Fruit fly (Drosophila melanogaster) whole organism, pupa: Measurements from ENCODE around the gene CG7231.
"Not testable (repeated sequence)": the region's sequence is repeated elsewhere in the genome, so short reads cannot be mapped to it uniquely, and the experiment has no call there.

Experiments used
- CG10348 ChIP-seq: fragments of 200-800 bp; sonication (Bioruptor generic); IDR thresholded peaks from 2 replicates; pipeline ENCODE4 v1.3.6; 2022; ENCODE audit warnings: missing biosample characterization, missing genetic modification characterization
- CG12605 ChIP-seq: fragments of 200-800 bp; sonication (Bioruptor generic); IDR thresholded peaks from 2 replicates; pipeline ENCODE4 v1.3.6; 2022; ENCODE audit warnings: missing biosample characterization, missing genetic modification characterization
- CG13204 ChIP-seq: fragments of 200-800 bp; sonication (Bioruptor generic); optimal IDR thresholded peaks from 2 replicates; lab custom pipeline; 2018; ENCODE audit warnings: missing biosample characterization, mild to moderate bottlenecking, missing genetic modification characterization, moderate library complexity
- CG14655 ChIP-seq: fragments of 200-800 bp; sonication (Bioruptor generic); optimal IDR thresholded peaks from 3 replicates; lab custom pipeline; 2017; ENCODE audit warnings: mild to moderate bottlenecking, missing biosample characterization, missing genetic modification reagents, missing genetic modification characterization
- CG15710 ChIP-seq: fragments of 200-800 bp; sonication (Bioruptor generic); optimal IDR thresholded peaks from 2 replicates; lab custom pipeline; 2018; ENCODE audit warnings: missing biosample characterization, mild to moderate bottlenecking, missing genetic modification characterization, moderate library complexity
- CG17806 ChIP-seq: fragments of 200-800 bp; sonication (Bioruptor generic); optimal IDR thresholded peaks from 2 replicates; lab custom pipeline; 2018; ENCODE audit warnings: missing biosample characterization, mild to moderate bottlenecking, missing genetic modification characterization, moderate library complexity
- CG32121 ChIP-seq: fragments of 200-800 bp; sonication (Bioruptor generic); IDR thresholded peaks from 2 replicates; pipeline ENCODE4 v1.3.6; 2022; ENCODE audit warnings: missing biosample characterization, missing genetic modification characterization
- CG34367 ChIP-seq: fragments of 200-800 bp; sonication (Bioruptor generic); optimal IDR thresholded peaks from 2 replicates; lab custom pipeline; 2018; ENCODE audit warnings: missing biosample characterization, mild to moderate bottlenecking, missing genetic modification characterization
- CG4496 ChIP-seq: fragments of 200-800 bp; sonication (Bioruptor generic); IDR thresholded peaks from 3 replicates; pipeline ENCODE4 v1.3.6; 2022; ENCODE audit warnings: missing biosample characterization, missing genetic modification characterization
- CG8159 ChIP-seq: fragments of 200-800 bp; sonication (Bioruptor generic); optimal IDR thresholded peaks from 3 replicates; lab custom pipeline; 2018; ENCODE audit warnings: missing biosample characterization, mild to moderate bottlenecking, missing genetic modification characterization, moderate library complexity
- CG8301 ChIP-seq: fragments of 200-800 bp; sonication (Bioruptor generic); optimal IDR thresholded peaks from 2 replicates; lab custom pipeline; 2018; ENCODE audit warnings: missing biosample characterization, mild to moderate bottlenecking, missing genetic modification characterization
- CG9948 ChIP-seq: fragments of 200-800 bp; sonication (Bioruptor generic); optimal IDR thresholded peaks from 2 replicates; lab custom pipeline; 2018; ENCODE audit warnings: missing biosample characterization, mild to moderate bottlenecking, missing genetic modification characterization, moderate library complexity
- D1 ChIP-seq: fragments of 200-800 bp; sonication (Bioruptor generic); optimal IDR thresholded peaks from 2 replicates; lab custom pipeline; 2018; ENCODE audit warnings: missing biosample characterization, mild to moderate bottlenecking, missing genetic modification characterization, moderate library complexity
- EcR ChIP-seq: fragments of 200-800 bp; sonication (Bioruptor generic); optimal IDR thresholded peaks from 3 replicates; lab custom pipeline; 2019; ENCODE audit warnings: missing biosample characterization, missing genetic modification characterization, mild to moderate bottlenecking, moderate library complexity, missing genetic modification reagents
- Ets98B ChIP-seq: fragments of 200-800 bp; sonication (Bioruptor generic); IDR thresholded peaks from 2 replicates; pipeline ENCODE4 v1.3.6; 2022; ENCODE audit warnings: missing biosample characterization, missing genetic modification characterization
- Pif1A ChIP-seq: fragments of 200-800 bp; sonication (Bioruptor generic); optimal IDR thresholded peaks from 3 replicates; lab custom pipeline; 2016; ENCODE audit warnings: missing biosample characterization, missing genetic modification characterization
- Pif1B ChIP-seq: fragments of 200-800 bp; sonication (Bioruptor generic); optimal IDR thresholded peaks from 3 replicates; lab custom pipeline; 2016; ENCODE audit warnings: missing biosample characterization, missing genetic modification characterization
- Snoo ChIP-seq: fragments of 200-800 bp; sonication (Bioruptor generic); optimal IDR thresholded peaks from 3 replicates; lab custom pipeline; 2017; ENCODE audit warnings: missing biosample characterization, mild to moderate bottlenecking, missing genetic modification characterization, inconsistent platforms
- fd96Ca ChIP-seq: fragments of 200-800 bp; sonication (Bioruptor generic); IDR thresholded peaks from 3 replicates; pipeline ENCODE4 v1.3.6; 2022; ENCODE audit warnings: missing biosample characterization, missing genetic modification characterization
- gl ChIP-seq: fragments of 200-800 bp; sonication (Bioruptor generic); optimal IDR thresholded peaks from 2 replicates; lab custom pipeline; 2018; ENCODE audit warnings: missing biosample characterization, mild to moderate bottlenecking, missing genetic modification characterization
- rn ChIP-seq: fragments of 200-800 bp; sonication (Bioruptor generic); IDR thresholded peaks from 2 replicates; pipeline ENCODE4 v1.3.6; 2022; ENCODE audit warnings: missing biosample characterization, missing genetic modification characterization

Gene CG7231

DNA sequence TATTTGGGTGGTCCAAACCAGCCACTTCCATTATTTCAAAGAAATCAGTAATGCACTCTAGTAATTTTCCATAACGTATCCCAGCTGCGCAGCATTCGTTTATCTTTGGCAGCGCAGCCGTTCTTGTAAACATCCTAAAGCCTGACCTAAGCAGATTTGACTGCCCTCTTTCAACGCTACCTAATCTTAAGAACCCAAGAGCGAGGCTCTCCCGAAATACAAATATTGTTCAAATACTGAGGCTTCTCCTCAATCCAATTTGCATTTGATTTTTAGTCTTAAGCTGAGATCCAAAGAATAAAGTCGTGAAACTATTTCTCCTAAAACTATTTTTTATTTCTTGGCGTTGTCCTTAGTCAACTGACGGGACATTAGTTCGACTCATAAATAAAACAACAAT, at the start of gene CG7231:
CG7231 (plus strand) TSS at position 301 of the 400 bp plus-strand sequence.
- TF ChIP-seq CG17806 (tag; lab: Kevin White, UChicago); CG8301 (tag; lab: Kevin White, UChicago); CG10348 (GFP tag; lab: Robert Waterston, UW): not testable (repeated sequence)

DNA sequence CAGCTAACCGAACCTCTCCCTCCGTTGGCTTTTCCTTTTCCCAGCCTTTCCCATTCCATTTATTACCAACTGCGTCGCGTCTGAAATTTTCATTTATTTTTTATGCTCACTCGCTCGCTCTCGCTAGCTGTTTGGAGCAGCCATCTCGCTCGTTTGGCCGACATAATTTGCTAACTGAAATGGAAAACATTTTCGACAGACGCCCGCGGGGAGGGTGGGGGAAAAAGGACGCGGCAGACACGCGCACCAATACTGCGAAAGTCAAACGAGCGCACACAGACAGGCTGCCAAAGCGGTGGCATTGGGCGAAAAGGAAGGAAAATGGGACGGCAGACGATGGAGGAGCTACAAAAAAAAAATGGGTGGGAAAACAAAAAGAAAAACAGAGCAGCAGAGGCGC, 47.4 kb upstream of the CG7231 start:
- TF ChIP-seq rn (no peak), gl (tag; lab: Kevin White, UChicago) (no peak), D1 (tag; lab: Kevin White, UChicago) (no peak), CG10348 (GFP tag; lab: Robert Waterston, UW) (no peak), CG4496 (GFP tag; lab: Robert Waterston, UW) (no peak), fd96Ca (GFP tag; lab: Robert Waterston, UW) (no peak), CG14655 (no peak), Snoo (tag; lab: Kevin White, UChicago) (no peak), CG17806 (tag; lab: Kevin White, UChicago) (no peak), CG8159 (tag; lab: Kevin White, UChicago) (no peak), CG9948 (tag; lab: Kevin White, UChicago) (no peak), CG15710 (no peak), CG13204 (GFP tag; lab: Kevin White, UChicago) (no peak), CG8301 (tag; lab: Kevin White, UChicago) (no peak), Pif1B (GFP tag; lab: Kevin White, UChicago) (no peak)

DNA sequence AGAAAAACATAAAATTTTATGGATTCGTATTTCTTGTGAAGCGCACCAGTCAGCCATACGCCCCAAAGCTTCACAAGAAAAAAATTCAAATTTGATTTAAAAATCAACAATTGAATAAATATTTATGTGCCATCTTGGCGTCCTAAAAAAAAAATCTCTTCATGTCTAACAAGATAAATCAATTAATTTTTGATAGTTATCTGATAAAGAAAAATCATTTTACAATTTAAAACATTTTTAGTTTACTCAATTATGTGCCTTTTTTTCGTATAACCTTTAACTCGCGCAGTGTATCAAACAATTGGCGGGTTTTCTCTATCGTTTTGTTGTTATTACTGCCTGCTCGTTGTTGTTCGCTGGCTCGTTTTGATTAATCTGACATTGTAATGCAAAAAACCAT, 45.3 kb upstream of the CG7231 start:
- TF ChIP-seq Pif1B (GFP tag; lab: Kevin White, UChicago) (no peak), fd96Ca (GFP tag; lab: Robert Waterston, UW) (no peak), CG14655 (peak; percentile 43), CG8301 (tag; lab: Kevin White, UChicago) (peak; percentile 67), CG32121 (GFP tag; lab: Robert Waterston, UW) (peak; percentile 76), CG12605 (peak; percentile 29; the same call in 1 of the 2 replicates), EcR (GFP tag; lab: Kevin White, UChicago) (no peak), CG15710 (no peak), gl (tag; lab: Kevin White, UChicago) (no peak), Pif1A (GFP tag; lab: Kevin White, UChicago) (no peak), Snoo (tag; lab: Kevin White, UChicago) (no peak), CG9948 (tag; lab: Kevin White, UChicago) (peak; percentile 10), CG10348 (GFP tag; lab: Robert Waterston, UW) (no peak), CG17806 (tag; lab: Kevin White, UChicago) (no peak), Ets98B (GFP tag; lab: Robert Waterston, UW) (peak; percentile 39; the same call in 1 of the 2 replicates), CG4496 (GFP tag; lab: Robert Waterston, UW) (peak; percentile 54; the same call in 2 of the 3 replicates), CG13204 (GFP tag; lab: Kevin White, UChicago) (no peak), CG8159 (tag; lab: Kevin White, UChicago) (no peak)

DNA sequence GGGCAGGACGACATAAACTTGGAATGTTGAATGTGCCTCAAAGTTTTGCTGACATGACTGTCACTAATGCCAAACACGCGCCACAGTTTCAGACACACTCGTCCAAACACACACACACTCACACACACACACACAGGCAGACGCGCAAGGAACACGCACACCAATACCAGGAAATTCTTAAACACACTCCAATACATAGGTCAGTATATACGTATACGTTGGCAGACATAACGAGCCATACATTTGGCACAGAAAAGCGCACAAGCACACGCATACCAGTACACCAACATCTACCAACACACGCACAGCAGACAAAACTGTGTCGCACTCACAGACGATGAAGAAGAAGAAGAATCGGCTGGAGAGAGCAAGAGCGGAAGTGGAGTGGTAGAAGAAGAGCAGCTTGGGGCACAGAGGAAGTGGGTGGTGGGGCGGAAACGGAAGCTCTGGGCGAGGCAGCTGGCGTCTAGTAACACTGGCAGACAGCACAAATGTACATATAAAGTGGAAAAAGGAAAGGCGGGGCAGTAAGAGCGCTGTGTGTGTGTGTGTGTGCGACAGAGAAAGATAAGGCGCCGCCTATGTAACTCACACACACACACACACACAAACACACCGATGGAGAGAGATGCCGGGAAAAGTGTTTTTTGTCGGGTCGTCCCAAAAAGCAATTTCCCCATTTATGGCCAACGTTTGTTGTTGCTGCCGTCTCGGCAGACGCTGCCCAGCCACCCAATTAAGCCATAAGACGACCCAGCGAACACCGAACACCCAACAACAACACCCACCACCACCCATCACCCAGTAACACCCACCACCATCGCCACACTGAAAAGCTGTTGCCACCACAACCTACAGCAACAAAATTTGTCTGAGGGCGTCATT, 43.0 kb upstream of the CG7231 start:
- TF ChIP-seq CG4496 (GFP tag; lab: Robert Waterston, UW) (0 out of 3 replicates have a peak, but pooled peaks have one; percentile 37), CG32121 (GFP tag; lab: Robert Waterston, UW) (no peak), CG13204 (GFP tag; lab: Kevin White, UChicago) (peak; percentile 39)

DNA sequence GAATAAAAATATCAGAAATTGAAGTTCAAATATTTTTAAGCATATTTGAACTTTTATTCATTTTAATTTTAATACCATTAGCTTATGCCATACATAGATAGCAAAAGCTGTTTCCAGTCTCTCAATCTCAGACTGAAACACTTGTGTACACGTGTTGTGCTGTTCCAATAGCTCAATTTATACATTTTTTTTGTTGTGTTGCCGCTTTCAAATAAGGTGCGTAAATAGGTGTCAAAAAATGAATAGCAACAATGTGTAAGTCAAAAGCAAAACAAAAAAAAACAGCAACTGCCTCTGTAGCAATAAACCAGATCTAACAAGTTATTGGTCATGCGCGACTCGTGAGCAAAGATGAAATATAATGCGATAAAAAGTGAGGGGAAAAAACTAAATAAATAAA, 41.8 kb upstream of the CG7231 start:
- TF ChIP-seq Snoo (tag; lab: Kevin White, UChicago) (no peak), fd96Ca (GFP tag; lab: Robert Waterston, UW) (no peak), CG12605 (no peak), gl (tag; lab: Kevin White, UChicago) (no peak), Pif1B (GFP tag; lab: Kevin White, UChicago) (no peak), EcR (GFP tag; lab: Kevin White, UChicago) (no peak), CG32121 (GFP tag; lab: Robert Waterston, UW) (no peak), CG10348 (GFP tag; lab: Robert Waterston, UW) (no peak), Pif1A (GFP tag; lab: Kevin White, UChicago) (no peak), CG13204 (GFP tag; lab: Kevin White, UChicago) (no peak), CG14655 (no peak), D1 (tag; lab: Kevin White, UChicago) (no peak), CG9948 (tag; lab: Kevin White, UChicago) (no peak), Ets98B (GFP tag; lab: Robert Waterston, UW) (no peak), CG34367 (tag; lab: Kevin White, UChicago) (no peak), CG8159 (tag; lab: Kevin White, UChicago) (no peak)
- TF ChIP-seq, all 21 proteins: peak for 0

DNA sequence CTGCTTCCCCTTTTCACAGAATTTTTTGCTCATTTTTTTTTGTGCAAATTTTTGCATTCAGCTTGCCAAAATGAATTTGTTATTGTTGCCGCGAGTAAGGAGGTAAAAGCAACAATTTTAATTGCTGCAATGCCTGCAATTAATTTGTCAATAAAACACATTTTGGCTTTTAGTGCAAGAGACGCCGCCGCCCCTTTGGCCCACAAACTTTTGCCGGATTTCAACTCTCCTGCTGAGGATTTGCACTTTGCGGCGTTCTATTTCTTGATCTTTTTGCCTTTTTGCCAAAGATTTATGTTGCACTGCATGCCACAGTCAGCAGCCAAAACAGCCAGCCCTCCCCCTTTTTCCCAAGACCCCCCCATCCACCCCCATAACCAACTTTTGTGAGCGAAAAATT, 40.8 kb upstream of the CG7231 start:
- TF ChIP-seq fd96Ca (GFP tag; lab: Robert Waterston, UW) (no peak), CG32121 (GFP tag; lab: Robert Waterston, UW) (peak; percentile 38; the same call in 1 of the 2 replicates)
